Worm (Caenorhabditis elegans) whole organism, L2 larva: ENCODE results near the gene bigr-1.
A peak's percentile ranks its signal among the peaks of the same experiment; 100 is the strongest.

ENCODE experiments used
- alr-1 ChIP-seq: fragments of 150-350 bp; optimal IDR thresholded peaks from 2 replicates; lab custom pipeline; 2014; ENCODE audit warnings: missing biosample characterization, missing genetic modification characterization
- aly-2 ChIP-seq: fragments of 150-350 bp; optimal IDR thresholded peaks from 2 replicates; lab custom pipeline; 2014; ENCODE audit warnings: missing biosample characterization, missing genetic modification characterization
- blmp-1 ChIP-seq: sonication (generic microtip); optimal IDR thresholded peaks from 2 replicates; lab custom pipeline; 2017; ENCODE audit warnings: missing genetic modification characterization, mild to moderate bottlenecking, missing compliant biosample characterization, antibody characterized with exemption, moderate library complexity; ENCODE audit not compliant: insufficient read depth
- fos-1 ChIP-seq: fragments of 150-350 bp; optimal IDR thresholded peaks from 2 replicates; lab custom pipeline; 2014; ENCODE audit warnings: missing biosample characterization, missing genetic modification characterization
- nhr-129 ChIP-seq: fragments of 150-350 bp; optimal IDR thresholded peaks from 2 replicates; lab custom pipeline; 2014; ENCODE audit warnings: missing biosample characterization, missing genetic modification characterization
- nhr-23 ChIP-seq: fragments of 150-350 bp; optimal IDR thresholded peaks from 2 replicates; lab custom pipeline; 2014; ENCODE audit warnings: missing biosample characterization, missing genetic modification reagents, missing genetic modification characterization
- nhr-237 ChIP-seq: fragments of 150-350 bp; optimal IDR thresholded peaks from 2 replicates; lab custom pipeline; 2014; ENCODE audit warnings: missing biosample characterization, missing genetic modification characterization
- sma-9 ChIP-seq, 2 experiments: fragments of 150-350 bp in 1 of 2; sonication (generic microtip) in 1 of 2; optimal IDR thresholded peaks; 2 replicates each; lab custom pipeline; 2014 to 2016; ENCODE audit warnings: missing genetic modification characterization in 2 of 2, mild to moderate bottlenecking in 1 of 2, missing biosample characterization in 1 of 2, missing compliant biosample characterization in 1 of 2, missing genetic modification reagents in 1 of 2, moderate library complexity in 1 of 2
- snpc-4 ChIP-seq: fragments of 150-350 bp; optimal IDR thresholded peaks from 2 replicates; lab custom pipeline; 2014; ENCODE audit warnings: missing biosample characterization, missing genetic modification characterization
- zag-1 ChIP-seq: fragments of 150-350 bp; optimal IDR thresholded peaks from 2 replicates; lab custom pipeline; 2014; ENCODE audit warnings: missing biosample characterization, missing genetic modification characterization
- ztf-4 ChIP-seq: fragments of 150-350 bp; optimal IDR thresholded peaks from 2 replicates; lab custom pipeline; 2014; ENCODE audit warnings: missing biosample characterization, missing genetic modification characterization

DNA sequence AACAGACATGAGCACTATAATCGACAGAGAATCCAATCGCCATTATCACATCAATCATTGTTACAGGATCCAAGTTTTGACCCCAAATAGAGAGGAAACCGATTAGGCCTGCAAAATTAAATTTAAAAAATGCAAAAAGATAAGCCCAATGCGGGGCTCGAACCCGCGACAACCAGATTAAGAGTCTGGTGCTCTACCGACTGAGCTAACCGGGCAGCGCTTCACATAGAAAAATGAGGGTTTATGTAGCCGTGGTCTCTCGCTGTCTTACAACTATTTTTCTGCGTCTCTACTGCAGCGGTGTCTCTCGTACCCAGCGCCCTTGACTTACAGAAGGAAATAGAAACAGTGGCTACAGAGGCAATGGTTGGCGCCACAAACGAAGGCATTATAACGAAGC is 23.8 kb upstream of the bigr-1 start:
- no peak for TF ChIP-seq aly-2 (tag; lab: Kevin White, UChicago)
- TF ChIP-seq snpc-4 (tag; lab: Kevin White, UChicago): peak; percentile 58
- TF ChIP-seq sma-9 (GFP tag; optimal IDR thresholded peaks at IDR 0.05; lab: Kevin White, UChicago): no peak
- TF ChIP-seq sma-9 (tag; optimal IDR thresholded peaks at IDR 0.05; lab: Kevin White, UChicago): no peak
- peak; percentile 67 for TF ChIP-seq nhr-129 (tag; lab: Kevin White, UChicago)
- peak; percentile 38 for TF ChIP-seq fos-1 (tag; lab: Kevin White, UChicago)
- TF ChIP-seq blmp-1 (tag; lab: Kevin White, UChicago): no peak
- no peak for TF ChIP-seq nhr-237 (tag; lab: Kevin White, UChicago)
- no peak for TF ChIP-seq ztf-4 (tag; lab: Kevin White, UChicago)
- TF ChIP-seq zag-1 (tag; lab: Kevin White, UChicago): no peak
- no peak for TF ChIP-seq nhr-23
- TF ChIP-seq alr-1: no peak
